Fruit fly (Drosophila melanogaster): ENCODE measurements around the gene CG14937.
A peak's percentile ranks its signal among the peaks of the same experiment; 100 is the strongest.

Gene CG14937

DNA sequence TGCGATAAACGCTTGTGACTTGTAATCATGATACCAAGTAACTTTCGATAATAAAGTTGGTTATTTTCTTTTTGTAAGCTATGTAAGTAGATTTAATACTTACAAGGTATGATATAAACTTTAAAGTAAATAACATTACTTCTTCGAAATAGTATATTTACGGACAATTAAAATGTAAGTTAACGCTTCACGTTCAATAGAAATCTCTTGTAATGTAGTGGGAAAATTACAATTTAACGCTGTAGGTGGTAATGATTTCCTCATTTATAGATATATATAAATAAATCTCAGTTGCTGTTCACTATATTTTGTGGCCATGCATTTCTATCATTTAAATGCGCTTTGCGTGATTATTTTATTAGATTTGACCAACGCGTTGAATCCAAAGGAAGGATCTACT is 43.5 kb upstream of the CG14937 start, which contains the start of gene Sfp33A2:
Gene Sfp33A2, plus strand, starts transcription at position 301 of the 400 bp plus-strand sequence.
- TF ChIP-seq Dfd (GFP tag; optimal IDR thresholded peaks at IDR 0.05) (no peak), Abd-B (GFP tag; optimal IDR thresholded peaks at IDR 0.05) (no peak), CrebA (GFP tag; optimal IDR thresholded peaks at IDR 0.05; ENCODE audit: borderline replicate concordance) (no peak), usp (GFP tag; optimal IDR thresholded peaks at IDR 0.05) (no peak), tai (GFP tag; optimal IDR thresholded peaks at IDR 0.05) (no peak), rgr (GFP tag; optimal IDR thresholded peaks at IDR 0.05) (no peak), dmrt93B (GFP tag; optimal IDR thresholded peaks at IDR 0.05) (no peak), Rel (GFP tag; optimal IDR thresholded peaks at IDR 0.05) (no peak), Rel (tag; optimal IDR thresholded peaks at IDR 0.05) (no peak), Vsx2 (GFP tag; optimal IDR thresholded peaks at IDR 0.05; ENCODE audit: partially characterized antibody) (no peak), jim (GFP tag; optimal IDR thresholded peaks at IDR 0.05) (no peak), OdsH (GFP tag; optimal IDR thresholded peaks at IDR 0.05) (no peak), Hnf4 (GFP tag; optimal IDR thresholded peaks at IDR 0.05) (no peak)

DNA sequence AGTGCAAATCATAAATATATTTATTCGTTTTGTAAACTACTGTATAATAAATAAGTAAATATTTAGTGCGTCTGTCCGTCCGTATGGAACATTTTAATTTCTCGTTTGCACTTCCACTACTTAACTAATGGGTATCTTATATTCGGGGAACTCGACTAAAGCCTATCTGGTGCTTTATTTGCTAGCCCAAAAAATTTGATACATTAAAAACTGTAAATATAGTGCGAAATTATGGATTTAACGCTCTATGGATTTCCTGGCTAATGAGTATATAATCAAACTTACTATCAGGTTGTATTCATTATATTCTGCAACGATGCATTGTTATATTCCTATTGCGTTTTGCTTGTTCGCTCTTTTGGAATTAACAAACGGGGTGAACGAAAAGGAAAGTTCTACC is 43.1 kb upstream of the CG14937 start, which contains the start of gene Sfp33A4:
Gene Sfp33A4, plus strand, starts transcription at position 301 of the 400 bp plus-strand sequence.
- no peak for TF ChIP-seq CG32264 (GFP tag; optimal IDR thresholded peaks at IDR 0.05)
- TF ChIP-seq tai (GFP tag; optimal IDR thresholded peaks at IDR 0.05): no peak
- TF ChIP-seq Hr83 (GFP tag; optimal IDR thresholded peaks at IDR 0.05; ENCODE audit: poor library complexity, severe bottlenecking): no peak
- no peak for TF ChIP-seq lola (GFP tag; optimal IDR thresholded peaks at IDR 0.05)
- no peak for TF ChIP-seq pan (optimal IDR thresholded peaks at IDR 0.05)
- no peak for TF ChIP-seq brk (GFP tag; optimal IDR thresholded peaks at IDR 0.05)
- TF ChIP-seq usp (GFP tag; optimal IDR thresholded peaks at IDR 0.05): no peak
- TF ChIP-seq Myc (optimal IDR thresholded peaks at IDR 0.05): no peak
- no peak for TF ChIP-seq OdsH (GFP tag; optimal IDR thresholded peaks at IDR 0.05)
- no peak for TF ChIP-seq Vsx2 (GFP tag; optimal IDR thresholded peaks at IDR 0.05; ENCODE audit: partially characterized antibody)
- no peak for TF ChIP-seq dmrt93B (GFP tag; optimal IDR thresholded peaks at IDR 0.05)

DNA sequence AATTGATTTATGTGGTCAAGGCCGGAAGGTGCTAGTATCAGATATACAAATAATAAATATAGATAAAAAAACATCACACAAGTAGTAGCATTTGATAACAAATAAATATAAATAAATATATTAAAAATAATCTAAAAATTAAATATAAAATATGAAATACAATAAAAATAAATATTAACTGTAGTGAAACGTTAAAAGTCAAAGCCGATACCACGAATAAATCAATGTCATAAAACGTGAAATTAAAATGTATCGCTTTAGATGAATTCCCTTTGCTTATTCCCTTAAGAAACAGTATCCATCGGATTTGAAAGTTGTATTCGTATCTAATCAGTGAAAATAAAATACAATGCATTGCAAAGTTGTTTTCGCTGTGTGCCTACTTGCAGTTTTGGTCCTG is 40.4 kb upstream of the CG14937 start, which contains the start of gene CG45012:
Gene CG45012, plus strand, starts transcription at position 301 of the 400 bp plus-strand sequence.
- TF ChIP-seq ey (GFP tag; optimal IDR thresholded peaks at IDR 0.05): no peak
- no peak for TF ChIP-seq rgr (GFP tag; optimal IDR thresholded peaks at IDR 0.05)
- no peak for TF ChIP-seq brk (GFP tag; optimal IDR thresholded peaks at IDR 0.05)
- no peak for TF ChIP-seq Rel (GFP tag; optimal IDR thresholded peaks at IDR 0.05)
- no peak for TF ChIP-seq Rel (tag; optimal IDR thresholded peaks at IDR 0.05)
- TF ChIP-seq fru (GFP tag; optimal IDR thresholded peaks at IDR 0.05): no peak
- TF ChIP-seq GATAd (GFP tag; optimal IDR thresholded peaks at IDR 0.05): no peak
- TF ChIP-seq lola (GFP tag; optimal IDR thresholded peaks at IDR 0.05): no peak
- TF ChIP-seq pan (optimal IDR thresholded peaks at IDR 0.05): no peak
- TF ChIP-seq Jra (GFP tag; optimal IDR thresholded peaks at IDR 0.05): no peak
- no peak for TF ChIP-seq CG32264 (GFP tag; optimal IDR thresholded peaks at IDR 0.05)
- no peak for TF ChIP-seq OdsH (GFP tag; optimal IDR thresholded peaks at IDR 0.05)
- TF ChIP-seq tai (GFP tag; optimal IDR thresholded peaks at IDR 0.05): no peak
- TF ChIP-seq h (GFP tag; optimal IDR thresholded peaks at IDR 0.05): no peak
- TF ChIP-seq woc (GFP tag; optimal IDR thresholded peaks at IDR 0.05): no peak
- TF ChIP-seq Hr83 (GFP tag; optimal IDR thresholded peaks at IDR 0.05; ENCODE audit: poor library complexity, severe bottlenecking): no peak
- TF ChIP-seq usp (GFP tag; optimal IDR thresholded peaks at IDR 0.05): no peak
- TF ChIP-seq Dfd (GFP tag; optimal IDR thresholded peaks at IDR 0.05): no peak
- TF ChIP-seq dmrt93B (GFP tag; optimal IDR thresholded peaks at IDR 0.05): no peak
- no peak for TF ChIP-seq CG9705 (GFP tag; optimal IDR thresholded peaks at IDR 0.05)

DNA sequence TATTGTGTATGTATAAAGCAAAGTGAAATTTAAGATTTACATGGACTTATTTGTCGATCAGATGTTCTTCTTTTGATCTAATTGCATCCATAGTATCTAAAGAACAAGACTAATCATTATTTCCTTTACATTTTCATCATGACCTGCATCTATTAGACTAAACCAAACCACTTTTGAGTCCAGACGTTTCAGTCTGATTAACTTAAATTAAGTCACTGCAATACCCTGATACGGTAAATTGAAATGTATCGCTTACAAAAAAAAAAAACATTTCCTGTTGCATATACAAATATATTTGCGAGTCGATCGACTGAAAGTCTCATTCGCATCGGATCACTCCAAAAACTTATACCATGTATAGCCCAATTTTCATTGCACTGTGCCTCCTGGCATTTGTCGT is 39.9 kb upstream of the CG14937 start, which contains the start of gene CG45011:
Gene CG45011, plus strand, starts transcription at position 301 of the 400 bp plus-strand sequence.
- TF ChIP-seq Hr78 (GFP tag; optimal IDR thresholded peaks at IDR 0.05): no peak

DNA sequence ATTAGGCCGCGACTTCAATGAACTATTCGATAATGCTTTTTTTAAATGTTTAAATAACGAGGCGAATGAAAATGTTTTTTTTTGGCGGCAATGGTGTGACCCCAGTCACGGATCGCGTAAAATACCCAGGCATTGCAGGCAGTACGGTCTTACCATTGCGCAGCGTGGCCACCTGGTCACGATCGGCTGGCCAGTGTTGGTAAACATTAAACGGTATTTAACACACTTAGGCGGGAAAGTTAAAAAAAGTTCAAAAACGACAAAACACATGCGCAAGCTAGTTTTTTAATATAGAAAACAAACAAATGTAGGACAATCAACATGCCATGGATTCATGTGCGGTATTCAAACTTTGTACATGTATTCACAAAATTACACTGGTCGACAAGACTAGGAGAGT is 35.4 kb upstream of the CG14937 start, which contains the start of gene esc:
Gene esc, minus strand, starts transcription at position 129 of the 400 bp plus-strand sequence.
- TF ChIP-seq ey (GFP tag; optimal IDR thresholded peaks at IDR 0.05): peak; percentile 15
- no peak for TF ChIP-seq GATAd (GFP tag; optimal IDR thresholded peaks at IDR 0.05)
- no peak for TF ChIP-seq dsf (GFP tag; optimal IDR thresholded peaks at IDR 0.05; ENCODE audit: borderline replicate concordance)
- TF ChIP-seq Hr78 (GFP tag; optimal IDR thresholded peaks at IDR 0.05): no peak
- peak; percentile 3 for TF ChIP-seq fru (GFP tag; optimal IDR thresholded peaks at IDR 0.05)
- TF ChIP-seq foxo (GFP tag; optimal IDR thresholded peaks at IDR 0.05): peak in 1 of 2 experiments; percentile 58
- TF ChIP-seq Hr83 (GFP tag; optimal IDR thresholded peaks at IDR 0.05; ENCODE audit: poor library complexity, severe bottlenecking): peak; percentile 68
- TF ChIP-seq OdsH (GFP tag; optimal IDR thresholded peaks at IDR 0.05): no peak
- TF ChIP-seq Sp1 (GFP tag; optimal IDR thresholded peaks at IDR 0.05): no peak
- peak; percentile 32 for TF ChIP-seq h (GFP tag; optimal IDR thresholded peaks at IDR 0.05)
